Worm (Caenorhabditis elegans): ENCODE measurements around the gene T21C9.11.

The T21C9.11 gene

ce11 chrV:10615496-10615895 lies 20.8 kb upstream of the T21C9.11 start, which contains the start of gene H09F14.1:
TSS of gene H09F14.1 (minus strand) at chrV:10615596.
- TF ChIP-seq ZK546.5 (tag; optimal IDR thresholded peaks at IDR 0.05) (no peak), unc-39 (tag; optimal IDR thresholded peaks at IDR 0.05) (no peak), skn-1 (tag; optimal IDR thresholded peaks at IDR 0.05) (no peak), sem-4 (tag; optimal IDR thresholded peaks at IDR 0.05) (no peak), zag-1 (tag; optimal IDR thresholded peaks at IDR 0.05) (no peak), aly-2 (tag; optimal IDR thresholded peaks at IDR 0.05) (no peak), peb-1 (tag; optimal IDR thresholded peaks at IDR 0.05) (no peak), sma-3 (GFP tag; optimal IDR thresholded peaks at IDR 0.05) (no peak), ceh-82 (tag; optimal IDR thresholded peaks at IDR 0.05) (no peak), nhr-23 (tag; optimal IDR thresholded peaks at IDR 0.05) (no peak), nhr-21 (tag; optimal IDR thresholded peaks at IDR 0.05) (no peak), mab-5 (tag; optimal IDR thresholded peaks at IDR 0.05) (no peak), dmd-4 (tag; optimal IDR thresholded peaks at IDR 0.05) (no peak)

- no peak for TF ChIP-seq F13H6.1 (tag; optimal IDR thresholded peaks at IDR 0.05)
- TF ChIP-seq blmp-1 (tag; optimal IDR thresholded peaks at IDR 0.05; ENCODE audit: insufficient read depth), result peak; percentile 95
- TF ChIP-seq nhr-25 (tag; optimal IDR thresholded peaks at IDR 0.05), result peak; percentile 9
- no peak for TF ChIP-seq elt-3 (tag; optimal IDR thresholded peaks at IDR 0.05)
- TF ChIP-seq crh-2 (tag; optimal IDR thresholded peaks at IDR 0.05), result no peak
- no peak for TF ChIP-seq aly-2 (tag; optimal IDR thresholded peaks at IDR 0.05)
- TF ChIP-seq ztf-1 (GFP tag; conservative IDR thresholded peaks at IDR 0.05), result no peak
- no peak for TF ChIP-seq nhr-12 (tag; optimal IDR thresholded peaks at IDR 0.05)
- no peak for TF ChIP-seq nhr-6 (tag; optimal IDR thresholded peaks at IDR 0.05)
- no peak for TF ChIP-seq mbf-1 (tag; optimal IDR thresholded peaks at IDR 0.05)
- TF ChIP-seq ZK546.5 (tag; optimal IDR thresholded peaks at IDR 0.05), result no peak
Measured at ce11 chrV:10602051-10602937, 7.6 kb upstream of the T21C9.11 start, which contains the start of gene H27A22.1. TSS of gene H27A22.1 (plus strand) at chrV:10602555.

ce11 chrV:10598670-10599154 lies 4.0 kb upstream of the T21C9.11 start, which contains the start of gene scpl-4:
TSS of gene scpl-4 (plus strand) at chrV:10599104.
- no peak for TF ChIP-seq fos-1 (tag; optimal IDR thresholded peaks at IDR 0.05)
- peak; percentile 36 for TF ChIP-seq unc-55 (GFP tag; optimal IDR thresholded peaks at IDR 0.05)

DNA sequence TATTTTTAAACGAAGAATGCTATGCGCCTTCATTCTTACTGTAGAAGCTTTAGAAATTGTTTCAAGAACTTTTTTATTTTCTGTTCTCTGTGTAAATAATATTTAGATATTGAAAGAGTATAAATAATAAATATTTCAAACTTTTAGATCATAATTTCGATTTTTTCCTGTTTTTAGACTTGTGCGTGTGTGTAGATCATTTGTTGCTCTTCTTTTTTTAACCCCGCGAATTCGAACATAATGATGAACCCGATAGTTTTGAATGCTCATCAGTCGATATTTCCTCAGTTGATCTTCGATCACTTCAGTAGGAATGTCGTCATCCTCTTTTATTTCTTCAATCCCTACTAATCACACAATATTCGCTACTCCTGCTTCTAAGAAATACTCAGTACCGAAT lies 2.5 kb upstream of the T21C9.11 start, which contains the start of gene T21C9.13:
Gene T21C9.13, plus strand, starts transcription at position 33 of the 400 bp plus-strand sequence.
- TF ChIP-seq nhr-23 (tag; optimal IDR thresholded peaks at IDR 0.05) (no peak), sem-4 (tag; optimal IDR thresholded peaks at IDR 0.05) (no peak), nhr-10 (tag; optimal IDR thresholded peaks at IDR 0.05) (no peak), ztf-1 (GFP tag; conservative IDR thresholded peaks at IDR 0.05) (no peak), fos-1 (tag; optimal IDR thresholded peaks at IDR 0.05) (no peak), ama-1 (optimal IDR thresholded peaks at IDR 0.05) (no peak), nhr-6 (tag; optimal IDR thresholded peaks at IDR 0.05) (no peak), lin-39 (tag; optimal IDR thresholded peaks at IDR 0.05) (no peak), crh-2 (tag; optimal IDR thresholded peaks at IDR 0.05) (no peak), unc-39 (tag; optimal IDR thresholded peaks at IDR 0.05) (no peak), mbf-1 (tag; optimal IDR thresholded peaks at IDR 0.05) (no peak), blmp-1 (tag; optimal IDR thresholded peaks at IDR 0.05; ENCODE audit: insufficient read depth) (no peak), dmd-4 (tag; optimal IDR thresholded peaks at IDR 0.05) (no peak)

- TF ChIP-seq nhr-21 (tag; optimal IDR thresholded peaks at IDR 0.05) (no peak), nhr-77 (tag; optimal IDR thresholded peaks at IDR 0.05) (no peak), sma-9 (GFP tag; optimal IDR thresholded peaks at IDR 0.05) (no peak), sma-9 (tag; optimal IDR thresholded peaks at IDR 0.05) (no peak), ceh-82 (tag; optimal IDR thresholded peaks at IDR 0.05) (no peak), sma-3 (GFP tag; optimal IDR thresholded peaks at IDR 0.05) (no peak), ama-1 (optimal IDR thresholded peaks at IDR 0.05) (no peak), ztf-1 (GFP tag; conservative IDR thresholded peaks at IDR 0.05) (no peak), sem-4 (tag; optimal IDR thresholded peaks at IDR 0.05) (no peak)
Measured at ce11 chrV:10592479-10592878, 2.2 kb downstream of the T21C9.11 start, which contains the start of gene T21C9.9. TSS of gene T21C9.9 (minus strand) at chrV:10592579.
